Fruit fly (Drosophila melanogaster) whole organism: ENCODE results near the gene mRpL15.

Experiments
- CG8478 ChIP-seq: fragments of >200 bp; optimal IDR thresholded peaks from 2 replicates; lab custom pipeline; 2018; ENCODE audit warnings: inconsistent platforms
- Dll ChIP-seq: fragments of >200 bp; optimal IDR thresholded peaks from 2 replicates; lab custom pipeline; 2017
- psq ChIP-seq: fragments of >200 bp; optimal IDR thresholded peaks from 2 replicates; lab custom pipeline; 2017

dm6 chr3L:20396047-20396446 lies 40.0 kb downstream of the mRpL15 start:
- TF ChIP-seq psq (lab: Kevin White, UChicago) (no peak), CG8478 (no peak), Dll (lab: Kevin White, UChicago) (no peak)
